Worm (Caenorhabditis elegans): ENCODE measurements around the gene T26C11.9.

The T26C11.9 gene

DNA sequence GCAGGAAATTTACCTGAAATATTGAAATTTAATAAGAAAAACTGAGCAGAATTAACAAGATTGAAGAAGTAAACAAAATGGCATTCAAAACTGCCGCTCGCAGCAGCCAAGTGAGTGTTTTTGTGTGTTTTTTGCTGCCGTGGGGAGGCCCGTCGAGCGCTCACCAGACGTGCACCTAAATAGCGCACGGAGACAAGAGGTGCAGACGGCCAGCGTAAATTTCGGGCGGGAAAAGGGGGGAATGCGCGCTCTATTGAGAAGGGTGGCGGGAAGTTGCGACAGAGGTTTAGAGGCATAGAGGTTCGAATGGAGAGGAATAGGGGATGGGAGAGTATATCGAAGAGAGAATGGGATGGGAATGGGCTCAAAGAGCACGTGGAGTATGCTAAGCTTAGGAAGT lies 2.5 kb upstream of the T26C11.9 start, which contains the start of gene ceh-39 (continued):
- TF ChIP-seq F10E7.11 (tag; optimal IDR thresholded peaks at IDR 0.05) (no peak), hlh-26 (GFP tag; conservative IDR thresholded peaks at IDR 0.05) (no peak), ets-4 (GFP tag; optimal IDR thresholded peaks at IDR 0.05) (no peak), tlf-1 (GFP tag; optimal IDR thresholded peaks at IDR 0.05) (no peak), madf-8 (GFP tag; conservative IDR thresholded peaks at IDR 0.05) (no peak), B0261.1 (tag; optimal IDR thresholded peaks at IDR 0.05) (no peak), zfh-2 (GFP tag; conservative IDR thresholded peaks at IDR 0.05) (peak; percentile 95), mel-28 (tag; optimal IDR thresholded peaks at IDR 0.05; ENCODE audit: borderline replicate concordance) (no peak), lin-54 (GFP tag; optimal IDR thresholded peaks at IDR 0.05) (peak; percentile 23), hrde-1 (tag; optimal IDR thresholded peaks at IDR 0.05; ENCODE audit: borderline replicate concordance) (no peak), rpc-1 (optimal IDR thresholded peaks at IDR 0.05) (no peak), rpc-1 (tag; optimal IDR thresholded peaks at IDR 0.05) (no peak), C06A6.2 (GFP tag; conservative IDR thresholded peaks at IDR 0.05) (no peak), Y67H2A.10 (GFP tag; conservative IDR thresholded peaks at IDR 0.05) (no peak), bed-1 (GFP tag; IDR thresholded peaks at IDR 0.05) (no peak), mcd-1 (GFP tag; IDR thresholded peaks at IDR 0.05) (peak; percentile 88), ceh-79 (tag; optimal IDR thresholded peaks at IDR 0.05) (no peak), Y79H2A.3 (GFP tag; conservative IDR thresholded peaks at IDR 0.05) (no peak), sea-2 (GFP tag; IDR thresholded peaks at IDR 0.05) (no peak), C17E4.6 (GFP tag; IDR thresholded peaks at IDR 0.05) (no peak), madf-10 (tag; optimal IDR thresholded peaks at IDR 0.05) (no peak), mes-4 (tag; optimal IDR thresholded peaks at IDR 0.05) (no peak), ccch-3 (GFP tag; optimal IDR thresholded peaks at IDR 0.05) (no peak), T26A5.8 (tag; optimal IDR thresholded peaks at IDR 0.05) (no peak), egl-44 (GFP tag; IDR thresholded peaks at IDR 0.05) (no peak), Y53G8AR.9 (GFP tag; conservative IDR thresholded peaks at IDR 0.05) (no peak), hmg-20 (GFP tag; IDR thresholded peaks at IDR 0.05) (0 out of 2 replicates have a peak, but pooled peaks have one; percentile 17), tbx-9 (tag; optimal IDR thresholded peaks at IDR 0.05; ENCODE audit: borderline replicate concordance) (no peak), xnd-1 (tag; optimal IDR thresholded peaks at IDR 0.05) (no peak), Y95B8A.8 (GFP tag; IDR thresholded peaks at IDR 0.05) (no peak), lir-1 (GFP tag; conservative IDR thresholded peaks at IDR 0.05) (no peak), nfyb-1 (GFP tag; IDR thresholded peaks at IDR 0.05) (no peak), cebp-2 (GFP tag; IDR thresholded peaks at IDR 0.05) (no peak), snpc-4 (GFP tag; optimal IDR thresholded peaks at IDR 0.05) (no peak), snpc-4 (tag; optimal IDR thresholded peaks at IDR 0.05) (no peak), Y53F4B.3 (GFP tag; IDR thresholded peaks at IDR 0.05) (no peak), ceh-100 (GFP tag; IDR thresholded peaks at IDR 0.05) (no peak), ZK185.1 (tag; optimal IDR thresholded peaks at IDR 0.05; ENCODE audit: poor library complexity, severe bottlenecking) (no peak), efl-1 (GFP tag; optimal IDR thresholded peaks at IDR 0.05) (peak; percentile 50), B0019.2 (GFP tag; conservative IDR thresholded peaks at IDR 0.05) (no peak), aptf-3 (GFP tag; IDR thresholded peaks at IDR 0.05) (no peak), ama-1 (optimal IDR thresholded peaks at IDR 0.05) (no peak), ama-1 (GFP tag; optimal IDR thresholded peaks at IDR 0.05) (no peak), ceh-91 (GFP tag; IDR thresholded peaks at IDR 0.05) (no peak), akir-1 (GFP tag; optimal IDR thresholded peaks at IDR 0.05) (no peak), dpff-1 (tag; optimal IDR thresholded peaks at IDR 0.05) (no peak), F55B11.4 (tag; optimal IDR thresholded peaks at IDR 0.05; ENCODE audit: borderline replicate concordance, insufficient read depth) (no peak), atf-7 (tag; optimal IDR thresholded peaks at IDR 0.05) (no peak), unc-130 (GFP tag; optimal IDR thresholded peaks at IDR 0.05) (no peak), lin-26 (GFP tag; IDR thresholded peaks at IDR 0.05) (peak; percentile 61; the same call in 1 of the 2 replicates), nfya-1 (tag; optimal IDR thresholded peaks at IDR 0.05; ENCODE audit: borderline replicate concordance, insufficient read depth) (no peak)
